Fruit fly (Drosophila melanogaster): ENCODE measurements around the gene mRpL36.

mRpL36 gene

DNA sequence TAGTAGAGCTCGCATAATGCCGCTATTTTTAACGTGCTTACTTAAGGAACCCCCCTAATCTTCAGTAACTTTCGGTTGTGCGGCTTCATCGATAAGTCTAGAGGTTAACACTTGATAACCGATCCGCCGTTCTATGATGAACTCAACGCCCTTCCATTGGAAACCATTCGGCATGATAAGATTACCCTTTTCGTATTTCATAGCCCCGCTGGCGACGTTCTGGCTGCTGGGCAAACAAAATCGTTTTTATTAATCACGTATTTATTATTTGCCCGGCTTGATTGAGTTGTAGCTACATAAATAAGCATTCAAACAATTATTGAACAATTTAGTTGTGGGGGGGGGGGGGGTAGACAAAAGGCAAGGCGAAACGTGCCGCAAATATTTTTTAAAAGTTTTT, 31.4 kb downstream of the mRpL36 start (continued):
- TF ChIP-seq CG2116 (GFP tag; optimal IDR thresholded peaks at IDR 0.05): peak; percentile 13
- peak in 1 of 2 experiments; percentile 60 for TF ChIP-seq eve (GFP tag; optimal IDR thresholded peaks at IDR 0.05)
- TF ChIP-seq fd64A (GFP tag; optimal IDR thresholded peaks at IDR 0.05): no peak
- TF ChIP-seq CG31365 (tag; optimal IDR thresholded peaks at IDR 0.05): no peak
- peak; percentile 13 for TF ChIP-seq CG12071 (GFP tag; optimal IDR thresholded peaks at IDR 0.05)
- TF ChIP-seq pros (GFP tag; optimal IDR thresholded peaks at IDR 0.05): no peak
- TF ChIP-seq CG1529 (GFP tag; optimal IDR thresholded peaks at IDR 0.05): no peak
- TF ChIP-seq zen (tag; optimal IDR thresholded peaks at IDR 0.05): no peak
- TF ChIP-seq CG15601 (tag; optimal IDR thresholded peaks at IDR 0.05): no peak
- TF ChIP-seq dysf (GFP tag; IDR thresholded peaks at IDR 0.05): peak; percentile 20; the same call in 1 of the 3 replicates
- TF ChIP-seq sug (tag; optimal IDR thresholded peaks at IDR 0.05): peak; percentile 88
- peak; percentile 18 for TF ChIP-seq B-H2 (GFP tag; optimal IDR thresholded peaks at IDR 0.05)
- peak; percentile 73 for TF ChIP-seq Med (GFP tag)
- no peak for TF ChIP-seq CG8924 (tag; optimal IDR thresholded peaks at IDR 0.05)
- no peak for TF ChIP-seq CG2120 (GFP tag; optimal IDR thresholded peaks at IDR 0.05)
- peak in 1 of 2 experiments; percentile 95 for TF ChIP-seq Hr78 (GFP tag; optimal IDR thresholded peaks at IDR 0.05)
- no peak for TF ChIP-seq HLHmδ (GFP tag; optimal IDR thresholded peaks at IDR 0.05)
- TF ChIP-seq Drgx (GFP tag; IDR thresholded peaks at IDR 0.05): no peak
- TF ChIP-seq CG31441 (GFP tag; IDR thresholded peaks at IDR 0.05): no peak
- no peak for TF ChIP-seq Mrtf (GFP tag; IDR thresholded peaks at IDR 0.05)
- peak; percentile 55 for TF ChIP-seq CG17568 (GFP tag; optimal IDR thresholded peaks at IDR 0.05)
- TF ChIP-seq phol (tag; optimal IDR thresholded peaks at IDR 0.05): no peak
- no peak for TF ChIP-seq Nf-YC (tag; optimal IDR thresholded peaks at IDR 0.05)
- TF ChIP-seq CG17829 (tag; optimal IDR thresholded peaks at IDR 0.05): no peak
- no peak for TF ChIP-seq Blimp-1 (GFP tag; optimal IDR thresholded peaks at IDR 0.05)
- TF ChIP-seq nom (GFP tag; optimal IDR thresholded peaks at IDR 0.05): no peak
- peak; percentile 65 for TF ChIP-seq CG7987 (GFP tag; optimal IDR thresholded peaks at IDR 0.05)
- TF ChIP-seq CG1024 (GFP tag; IDR thresholded peaks at IDR 0.05): no peak
- TF ChIP-seq bbx (GFP tag; IDR thresholded peaks at IDR 0.05; ENCODE audit: partially characterized antibody): no peak
- no peak for TF ChIP-seq CG31224 (GFP tag; IDR thresholded peaks at IDR 0.05)
- TF ChIP-seq fd102C (GFP tag; optimal IDR thresholded peaks at IDR 0.05): no peak
- peak; percentile 26 for TF ChIP-seq dmrt11E (tag; optimal IDR thresholded peaks at IDR 0.05)

DNA sequence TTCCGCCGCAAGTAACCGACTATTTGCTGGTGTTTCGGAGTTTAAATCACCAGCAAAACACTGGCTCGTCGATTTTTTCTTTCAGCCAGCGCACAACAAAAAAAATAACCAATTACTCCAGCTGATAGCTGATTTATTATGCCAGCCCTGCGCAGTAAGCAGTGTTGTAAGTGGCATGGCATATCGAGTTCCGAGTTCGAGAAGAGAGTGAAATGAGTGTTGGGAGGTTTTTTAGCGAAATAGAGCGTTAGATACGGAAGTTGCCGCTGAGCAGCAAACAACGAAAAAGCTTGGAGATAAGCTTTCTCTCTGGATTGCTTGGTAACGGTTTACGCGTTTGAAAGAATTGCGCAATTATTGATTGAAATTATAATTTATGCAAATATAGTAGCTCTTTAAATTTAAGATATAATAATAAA, 33.3 kb downstream of the mRpL36 start, which contains the start of gene CG7565:
CG7565 (minus strand) TSS at position 137 of the 419 bp plus-strand sequence.
- TF ChIP-seq Dad (GFP tag; optimal IDR thresholded peaks at IDR 0.05) (peak; percentile 26), lilli (GFP tag; optimal IDR thresholded peaks at IDR 0.05) (peak; percentile 60), Bgb (GFP tag; IDR thresholded peaks at IDR 0.05; ENCODE audit: partially characterized antibody) (peak; percentile 54), ci (GFP tag; IDR thresholded peaks at IDR 0.05) (peak; percentile 49; the same call in 1 of the 3 replicates), dan (GFP tag; IDR thresholded peaks at IDR 0.05) (no peak), CG33557 (GFP tag; optimal IDR thresholded peaks at IDR 0.05) (no peak), C15 (GFP tag; IDR thresholded peaks at IDR 0.05) (no peak), CG31224 (GFP tag; IDR thresholded peaks at IDR 0.05) (no peak), aop (GFP tag; IDR thresholded peaks at IDR 0.05) (0 out of 2 replicates have a peak, but pooled peaks have one; percentile 48), CG4617 (GFP tag; optimal IDR thresholded peaks at IDR 0.05; ENCODE audit: borderline replicate concordance) (peak; percentile 49), Xrp1 (GFP tag; IDR thresholded peaks at IDR 0.05) (peak; percentile 62), CG13123 (GFP tag; optimal IDR thresholded peaks at IDR 0.05) (no peak), Xbp1 (GFP tag; optimal IDR thresholded peaks at IDR 0.05) (peak; percentile 47), HmgD (GFP tag; optimal IDR thresholded peaks at IDR 0.05) (peak; percentile 28), CG10654 (GFP tag; optimal IDR thresholded peaks at IDR 0.05) (no peak), Camta (GFP tag; optimal IDR thresholded peaks at IDR 0.05) (peak; percentile 18), CG8765 (GFP tag; IDR thresholded peaks at IDR 0.05) (no peak), maf-S (GFP tag; optimal IDR thresholded peaks at IDR 0.05) (peak; percentile 42), so (GFP tag; IDR thresholded peaks at IDR 0.05) (peak; percentile 60; the same call in 1 of the 3 replicates), cwo (GFP tag; optimal IDR thresholded peaks at IDR 0.05) (peak; percentile 56), ssp (GFP tag; IDR thresholded peaks at IDR 0.05) (no peak)

All from whole organism, embryonic.